Worm (Caenorhabditis elegans) whole organism, L2 larva: Measurements from ENCODE around the gene C18H7.7.

Experiments used
- C34F6.9 ChIP-seq: fragments of 150-350 bp; optimal IDR thresholded peaks from 2 replicates; lab custom pipeline; 2014; ENCODE audit warnings: missing biosample characterization, missing genetic modification characterization
- F13H6.1 ChIP-seq: sonication (generic microtip); optimal IDR thresholded peaks from 2 replicates; lab custom pipeline; 2016; ENCODE audit warnings: missing genetic modification characterization, missing compliant biosample characterization
- Y55F3AM.14 ChIP-seq: fragments of 200-800 bp; sonication (Bioruptor generic); optimal IDR thresholded peaks from 2 replicates; lab custom pipeline; 2018; ENCODE audit warnings: mild to moderate bottlenecking, missing genetic modification characterization, missing compliant biosample characterization
- ZK546.5 ChIP-seq: sonication (generic microtip); optimal IDR thresholded peaks from 2 replicates; lab custom pipeline; 2017; ENCODE audit warnings: missing biosample characterization, missing genetic modification characterization
- alr-1 ChIP-seq: fragments of 150-350 bp; optimal IDR thresholded peaks from 2 replicates; lab custom pipeline; 2014; ENCODE audit warnings: missing biosample characterization, missing genetic modification characterization
- aly-2 ChIP-seq: fragments of 150-350 bp; optimal IDR thresholded peaks from 2 replicates; lab custom pipeline; 2014; ENCODE audit warnings: missing biosample characterization, missing genetic modification characterization
- blmp-1 ChIP-seq: sonication (generic microtip); optimal IDR thresholded peaks from 2 replicates; lab custom pipeline; 2017; ENCODE audit warnings: missing genetic modification characterization, mild to moderate bottlenecking, missing compliant biosample characterization, antibody characterized with exemption, moderate library complexity; ENCODE audit not compliant: insufficient read depth
- crh-2 ChIP-seq: sonication (generic microtip); optimal IDR thresholded peaks from 2 replicates; lab custom pipeline; 2017; ENCODE audit warnings: missing biosample characterization, missing genetic modification characterization
- dmd-4 ChIP-seq: sonication (generic microtip); optimal IDR thresholded peaks from 2 replicates; lab custom pipeline; 2017; ENCODE audit warnings: missing biosample characterization, missing genetic modification characterization
- egl-27 ChIP-seq: sonication (generic microtip); optimal IDR thresholded peaks from 3 replicates; lab custom pipeline; 2017; ENCODE audit warnings: missing biosample characterization, missing genetic modification reagents, missing genetic modification characterization
- elt-1 ChIP-seq: fragments of 150-350 bp; optimal IDR thresholded peaks from 2 replicates; lab custom pipeline; 2014; ENCODE audit warnings: missing biosample characterization, missing genetic modification characterization
- elt-3 ChIP-seq: sonication (generic microtip); optimal IDR thresholded peaks from 2 replicates; lab custom pipeline; 2017; ENCODE audit warnings: missing biosample characterization, missing genetic modification characterization
- fos-1 ChIP-seq: fragments of 150-350 bp; optimal IDR thresholded peaks from 2 replicates; lab custom pipeline; 2014; ENCODE audit warnings: missing biosample characterization, missing genetic modification characterization
- gmeb-1 ChIP-seq: fragments of 150-350 bp; optimal IDR thresholded peaks from 2 replicates; lab custom pipeline; 2014; ENCODE audit warnings: missing biosample characterization, missing genetic modification characterization
- lin-11 ChIP-seq: fragments of 150-350 bp; sonication (generic microtip); optimal IDR thresholded peaks from 2 replicates; lab custom pipeline; 2014; ENCODE audit warnings: missing biosample characterization, missing genetic modification characterization, inconsistent platforms, mixed read lengths
- lin-39 ChIP-seq: fragments of 150-350 bp; optimal IDR thresholded peaks from 2 replicates; lab custom pipeline; 2014; ENCODE audit warnings: missing biosample characterization, missing genetic modification reagents, missing genetic modification characterization
- lsy-2 ChIP-seq, 2 experiments: fragments of 150-350 bp in 1 of 2; sonication (generic microtip) in 1 of 2; optimal IDR thresholded peaks; 2 replicates each; lab custom pipeline; 2014 to 2017; ENCODE audit warnings: missing biosample characterization in 2 of 2, missing genetic modification characterization in 2 of 2
- mab-5 ChIP-seq: fragments of 150-350 bp; optimal IDR thresholded peaks from 2 replicates; lab custom pipeline; 2014; ENCODE audit warnings: missing biosample characterization, missing genetic modification characterization
- mbf-1 ChIP-seq: sonication (generic microtip); optimal IDR thresholded peaks from 2 replicates; lab custom pipeline; 2017; ENCODE audit warnings: missing biosample characterization, missing genetic modification characterization
- mdl-1 ChIP-seq, 2 experiments: fragments of 150-350 bp in 1 of 2; sonication (generic microtip) in 1 of 2; optimal IDR thresholded peaks; 2 replicates each; lab custom pipeline; 2017; ENCODE audit warnings: missing biosample characterization in 2 of 2, missing genetic modification characterization in 2 of 2
- nhr-11 ChIP-seq: fragments of 150-350 bp; optimal IDR thresholded peaks from 2 replicates; lab custom pipeline; 2014; ENCODE audit warnings: missing biosample characterization, missing genetic modification characterization
- nhr-12 ChIP-seq: fragments of 150-350 bp; optimal IDR thresholded peaks from 2 replicates; lab custom pipeline; 2014; ENCODE audit warnings: missing biosample characterization, missing genetic modification characterization
- nhr-237 ChIP-seq: fragments of 150-350 bp; optimal IDR thresholded peaks from 2 replicates; lab custom pipeline; 2014; ENCODE audit warnings: missing biosample characterization, missing genetic modification characterization
- nhr-25 ChIP-seq: fragments of 150-350 bp; sonication (generic microtip); optimal IDR thresholded peaks from 3 replicates; lab custom pipeline; 2014; ENCODE audit warnings: missing biosample characterization, missing genetic modification characterization
- nhr-77 ChIP-seq: fragments of 150-350 bp; optimal IDR thresholded peaks from 2 replicates; lab custom pipeline; 2014; ENCODE audit warnings: missing biosample characterization, missing genetic modification characterization
- sem-4 ChIP-seq: fragments of 150-350 bp; optimal IDR thresholded peaks from 2 replicates; lab custom pipeline; 2014; ENCODE audit warnings: missing biosample characterization, missing genetic modification reagents, missing genetic modification characterization
- skn-1 ChIP-seq: sonication (generic microtip); optimal IDR thresholded peaks from 2 replicates; lab custom pipeline; 2017; ENCODE audit warnings: missing biosample characterization, missing genetic modification characterization
- sma-9 ChIP-seq, 2 experiments: fragments of 150-350 bp in 1 of 2; sonication (generic microtip) in 1 of 2; optimal IDR thresholded peaks; 2 replicates each; lab custom pipeline; 2014 to 2016; ENCODE audit warnings: missing genetic modification characterization in 2 of 2, mild to moderate bottlenecking in 1 of 2, missing biosample characterization in 1 of 2, missing compliant biosample characterization in 1 of 2, missing genetic modification reagents in 1 of 2, moderate library complexity in 1 of 2
- snpc-4 ChIP-seq: fragments of 150-350 bp; optimal IDR thresholded peaks from 2 replicates; lab custom pipeline; 2014; ENCODE audit warnings: missing biosample characterization, missing genetic modification characterization
- unc-55 ChIP-seq: fragments of 150-350 bp; sonication (generic microtip); optimal IDR thresholded peaks from 3 replicates; lab custom pipeline; 2014; ENCODE audit warnings: missing biosample characterization, missing genetic modification reagents, missing genetic modification characterization
- unc-62 ChIP-seq: fragments of 150-350 bp; optimal IDR thresholded peaks from 2 replicates; lab custom pipeline; 2014; ENCODE audit warnings: missing biosample characterization, missing genetic modification reagents, missing genetic modification characterization
- zag-1 ChIP-seq: fragments of 150-350 bp; optimal IDR thresholded peaks from 2 replicates; lab custom pipeline; 2014; ENCODE audit warnings: missing biosample characterization, missing genetic modification characterization
- ztf-11 ChIP-seq: sonication (generic microtip); optimal IDR thresholded peaks from 2 replicates; lab custom pipeline; 2017; ENCODE audit warnings: missing biosample characterization, missing genetic modification characterization
- ztf-4 ChIP-seq: fragments of 150-350 bp; optimal IDR thresholded peaks from 2 replicates; lab custom pipeline; 2014; ENCODE audit warnings: missing biosample characterization, missing genetic modification characterization

The C18H7.7 gene

DNA sequence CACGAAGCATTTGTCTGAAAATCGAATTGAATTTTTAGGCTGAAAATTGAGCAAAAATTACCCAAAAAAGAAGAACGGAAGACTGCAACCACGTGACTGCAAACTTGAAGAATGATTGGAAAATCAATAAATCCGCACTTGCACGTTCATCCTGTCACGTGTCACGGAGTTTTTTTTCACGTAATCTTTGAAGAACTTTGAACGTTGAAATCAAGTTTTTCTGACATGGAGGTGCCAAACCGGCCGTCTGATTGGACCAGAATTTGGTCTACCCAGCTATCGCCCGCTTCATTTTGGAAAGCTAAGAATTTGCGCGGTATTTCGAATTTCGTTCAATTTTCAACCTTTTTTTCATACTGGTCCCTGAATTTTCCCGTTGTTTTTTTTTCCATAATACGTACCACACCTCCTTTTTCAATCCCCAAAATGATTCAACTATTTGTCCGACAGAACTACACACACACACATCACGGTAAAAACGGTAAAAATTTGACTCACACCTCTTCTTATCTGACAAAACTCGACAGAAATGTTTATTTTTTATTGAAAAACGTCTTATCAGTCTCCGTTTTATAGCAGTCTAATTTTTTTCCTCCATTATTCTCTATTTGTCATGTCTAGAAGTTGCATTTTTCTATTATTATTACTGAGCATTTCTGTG is at the start of gene C18H7.7, which contains the start of gene C18H7.11:
Gene C18H7.7 (minus strand): TSS at position 101 of the 661 bp plus-strand sequence.
Gene C18H7.11 (plus strand): TSS at position 611 of the 661 bp plus-strand sequence.
- TF ChIP-seq ztf-4 (tag; lab: Kevin White, UChicago) (no peak), fos-1 (peak; percentile 79), snpc-4 (tag; lab: Kevin White, UChicago) (no peak)

DNA sequence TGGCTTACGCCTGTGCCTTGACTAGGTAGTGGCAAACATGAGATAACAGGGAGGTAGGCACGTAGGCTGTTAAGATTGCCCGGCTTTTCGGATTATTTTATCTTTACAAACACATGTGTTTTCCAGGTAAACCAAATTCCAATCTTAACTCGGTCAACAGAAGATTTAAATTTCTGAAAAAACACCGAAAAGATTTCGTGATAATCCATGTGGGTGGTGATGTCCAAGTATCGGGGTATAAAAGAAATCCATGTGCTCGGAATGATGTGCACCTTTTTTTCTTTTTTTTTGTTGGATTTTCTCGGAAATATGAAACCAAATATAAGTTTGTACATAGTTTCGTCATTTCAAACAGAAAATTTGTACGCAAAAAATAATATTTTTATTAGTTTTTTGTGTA is 47.3 kb upstream of the C18H7.7 start:
- TF ChIP-seq alr-1 (tag; lab: Kevin White, UChicago) (no peak), lsy-2 (tag; optimal IDR thresholded peaks at IDR 0.05; lab: Kevin White, UChicago) (no peak), zag-1 (tag; lab: Kevin White, UChicago) (no peak), unc-55 (no peak), egl-27 (no peak), dmd-4 (tag; lab: Kevin White, UChicago) (no peak), ztf-11 (tag; lab: Kevin White, UChicago) (no peak), nhr-25 (no peak), mbf-1 (tag; lab: Kevin White, UChicago) (no peak)

ce11 chrIV:639167-639566 is 43.0 kb upstream of the C18H7.7 start:
- TF ChIP-seq snpc-4 (tag; lab: Kevin White, UChicago) = no peak
- TF ChIP-seq mbf-1 (tag; lab: Kevin White, UChicago) = no peak
- TF ChIP-seq elt-3 (tag; lab: Kevin White, UChicago) = no peak
- no peak for TF ChIP-seq nhr-77
- no peak for TF ChIP-seq egl-27
- no peak for TF ChIP-seq nhr-11 (tag; lab: Kevin White, UChicago)
- TF ChIP-seq mab-5 = no peak
- no peak for TF ChIP-seq elt-1
- no peak for TF ChIP-seq lin-11
- no peak for TF ChIP-seq nhr-237 (tag; lab: Kevin White, UChicago)
- no peak for TF ChIP-seq lin-39
- TF ChIP-seq gmeb-1 = no peak
- TF ChIP-seq ztf-11 (tag; lab: Kevin White, UChicago) = no peak
- TF ChIP-seq blmp-1 = no peak

DNA sequence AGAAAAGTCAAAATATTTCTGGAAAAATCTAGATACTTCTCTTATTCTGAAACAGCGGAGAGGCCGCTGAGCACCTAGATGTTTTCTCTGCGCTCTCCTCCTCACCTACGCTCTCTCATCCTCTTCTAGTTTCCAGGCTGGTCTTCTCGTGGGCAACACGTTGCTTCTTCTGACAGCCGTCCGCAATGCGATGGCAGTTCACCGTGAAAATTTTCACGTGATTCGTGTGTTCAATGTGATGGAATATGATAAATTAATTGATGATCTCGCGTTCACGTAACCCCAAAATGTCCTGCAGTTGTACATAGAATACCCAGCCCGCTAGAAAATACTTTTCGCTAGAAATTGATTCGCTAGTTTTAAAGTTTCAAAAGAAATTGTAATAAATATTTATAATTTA is 37.4 kb upstream of the C18H7.7 start:
- TF ChIP-seq crh-2 (tag; lab: Kevin White, UChicago) (no peak), F13H6.1 (tag; lab: Kevin White, UChicago) (no peak), nhr-11 (tag; lab: Kevin White, UChicago) (no peak), nhr-12 (tag; lab: Kevin White, UChicago) (no peak), mdl-1 (tag; optimal IDR thresholded peaks at IDR 0.05; lab: Kevin White, UChicago) (no peak), skn-1 (tag; lab: Kevin White, UChicago) (no peak), nhr-77 (no peak), blmp-1 (no peak)

ce11 chrIV:631869-632268 is 35.7 kb upstream of the C18H7.7 start:
- TF ChIP-seq mbf-1 (tag; lab: Kevin White, UChicago) (no peak), sma-9 (GFP tag; optimal IDR thresholded peaks at IDR 0.05; lab: Kevin White, UChicago) (no peak), sma-9 (tag; optimal IDR thresholded peaks at IDR 0.05; lab: Kevin White, UChicago) (no peak), alr-1 (tag; lab: Kevin White, UChicago) (no peak), nhr-237 (tag; lab: Kevin White, UChicago) (no peak), crh-2 (tag; lab: Kevin White, UChicago) (no peak), ZK546.5 (tag; lab: Kevin White, UChicago) (no peak), lin-11 (no peak), sem-4 (tag; lab: Kevin White, UChicago) (no peak), unc-62 (GFP tag; lab: Kevin White, UChicago) (no peak), unc-55 (no peak), lsy-2 (tag; optimal IDR thresholded peaks at IDR 0.05; lab: Kevin White, UChicago) (no peak)

- no peak for TF ChIP-seq nhr-25
- TF ChIP-seq nhr-237 (tag; lab: Kevin White, UChicago) = no peak
- no peak for TF ChIP-seq aly-2 (tag; lab: Kevin White, UChicago)
- no peak for TF ChIP-seq Y55F3AM.14 (GFP tag; lab: Kevin White, UChicago)
- TF ChIP-seq nhr-12 (tag; lab: Kevin White, UChicago) = no peak
- no peak for TF ChIP-seq lin-39
- TF ChIP-seq C34F6.9 (tag; lab: Kevin White, UChicago) = no peak
- TF ChIP-seq skn-1 (tag; lab: Kevin White, UChicago) = no peak
Measured at ce11 chrIV:630598-630997, 34.4 kb upstream of the C18H7.7 start.
